Worm (Caenorhabditis elegans) whole organism, L4/young adult: Measurements from ENCODE around the gene Y22D7AL.16.

Experiments used
- W03F9.2 ChIP-seq: fragments of 150-350 bp; optimal IDR thresholded peaks from 2 replicates; lab custom pipeline; 2014; ENCODE audit warnings: missing biosample characterization, missing genetic modification characterization
- dao-5 ChIP-seq: sonication (generic microtip); optimal IDR thresholded peaks from 2 replicates; lab custom pipeline; 2016; ENCODE audit warnings: missing genotype, missing genetic modification characterization, moderate library complexity, missing compliant biosample characterization

DNA sequence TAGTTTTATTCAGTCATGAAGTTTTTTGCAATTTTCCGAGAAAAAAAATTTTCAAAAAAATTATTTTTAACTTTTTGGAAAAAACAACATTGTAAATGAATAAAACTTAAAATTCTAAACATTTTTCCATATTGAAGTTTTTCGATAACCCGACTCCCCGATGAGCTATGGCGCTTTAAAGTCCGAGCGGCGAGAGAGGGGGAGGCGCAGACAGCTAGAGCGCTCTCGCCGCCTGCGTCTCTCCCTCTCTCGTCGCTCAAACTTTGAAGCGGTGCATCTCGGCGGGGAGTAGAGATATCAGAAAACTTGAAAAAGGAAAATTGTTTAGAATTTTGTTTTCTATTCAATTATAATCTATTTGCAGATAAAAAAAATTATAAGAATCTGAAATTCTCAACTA lies 26.7 kb downstream of the Y22D7AL.16 start:
- TF ChIP-seq W03F9.2 (tag; lab: Kevin White, UChicago) (no peak), dao-5 (tag; lab: Kevin White, UChicago) (no peak)
